Fruit fly (Drosophila melanogaster): ENCODE results near the gene Vti1b.

- TF ChIP-seq CTCF (optimal IDR thresholded peaks at IDR 0.05) (no peak), CG8478 (optimal IDR thresholded peaks at IDR 0.05) (no peak)
Observed at dm6 chr3R:18372688-18373304, 24.0 kb upstream of the Vti1b start, which contains the start of gene gl.

All from S2 (cell line).